Worm (Caenorhabditis elegans) whole organism, L4 larva: ENCODE measurements around the gene dmsr-16.

Source experiments
- D1046.2 ChIP-seq: fragments of 200-800 bp; sonication (Bioruptor generic); IDR thresholded peaks from 2 replicates; pipeline ENCODE4 v1.3.6; 2022; ENCODE audit warnings: missing genetic modification characterization, missing compliant biosample characterization
- T20F7.1 ChIP-seq: fragments of 200-800 bp; sonication (Bioruptor generic); optimal IDR thresholded peaks from 2 replicates; lab custom pipeline; 2018; ENCODE audit warnings: mild to moderate bottlenecking, missing genetic modification characterization, missing compliant biosample characterization
- ceh-28 ChIP-seq: fragments of 150-350 bp; optimal IDR thresholded peaks from 2 replicates; lab custom pipeline; 2014; ENCODE audit warnings: missing biosample characterization, missing genetic modification reagents, missing genetic modification characterization
- mes-2 ChIP-seq: sonication (generic microtip); optimal IDR thresholded peaks from 2 replicates; lab custom pipeline; 2016; ENCODE audit warnings: missing genotype, mild to moderate bottlenecking, missing genetic modification characterization, missing compliant biosample characterization; ENCODE audit not compliant: poor library complexity, severe bottlenecking
- nhr-77 ChIP-seq: fragments of 150-350 bp; optimal IDR thresholded peaks from 2 replicates; lab custom pipeline; 2014; ENCODE audit warnings: missing biosample characterization, missing genetic modification characterization

DNA sequence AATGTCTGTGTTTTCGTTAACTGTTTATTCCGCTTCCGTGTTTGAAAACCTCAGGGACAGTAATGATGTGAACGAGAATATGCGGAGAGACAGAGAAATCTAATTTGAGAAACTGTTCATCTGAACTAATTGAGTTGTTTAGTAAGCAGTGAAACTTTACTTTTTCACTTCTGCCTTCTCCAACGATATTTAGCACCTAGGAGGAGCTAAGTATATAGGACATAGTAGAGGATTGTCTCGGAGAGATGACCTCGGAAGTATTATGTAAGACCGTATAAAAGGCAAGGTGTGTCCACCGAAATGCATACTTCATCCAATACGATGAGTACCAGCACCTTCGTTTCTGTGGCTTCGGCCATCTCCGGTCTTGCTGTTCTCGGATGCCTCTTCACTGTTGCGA is 20.5 kb upstream of the dmsr-16 start, which contains the start of gene col-141:
- TF ChIP-seq mes-2 (tag; lab: Kevin White, UChicago) (no peak), ceh-28 (tag; lab: Kevin White, UChicago) (no peak), D1046.2 (GFP tag; lab: Robert Waterston, UW) (no peak), T20F7.1 (GFP tag; lab: Kevin White, UChicago) (no peak), nhr-77 (tag; lab: Kevin White, UChicago) (no peak)
